Worm (Caenorhabditis elegans): ENCODE measurements around the gene cec-6.

ce11 chrIV:5593804-5594214, 49.1 kb downstream of the cec-6 start:
- TF ChIP-seq ztf-11 (tag; optimal IDR thresholded peaks at IDR 0.05) (no peak), ZK546.5 (tag; optimal IDR thresholded peaks at IDR 0.05) (no peak), nhr-25 (tag; optimal IDR thresholded peaks at IDR 0.05) (peak; percentile 80), R02D3.7 (tag; optimal IDR thresholded peaks at IDR 0.05) (no peak)

Data from whole organism, L3 larva.